Fruit fly (Drosophila melanogaster) whole organism, wandering third instar larva: ENCODE results near the gene CG13131.

Source experiments
- Abd-B ChIP-seq: fragments of >200 bp; optimal IDR thresholded peaks from 2 replicates; lab custom pipeline; 2017; ENCODE audit warnings: missing biosample characterization, missing genetic modification characterization
- CG32264 ChIP-seq: fragments of 200-800 bp; sonication (Bioruptor generic); optimal IDR thresholded peaks from 2 replicates; lab custom pipeline; 2016; ENCODE audit warnings: missing biosample characterization, missing genetic modification characterization
- CrebA ChIP-seq: fragments of 200-800 bp; sonication (Bioruptor generic); optimal IDR thresholded peaks from 2 replicates; lab custom pipeline; 2016; ENCODE audit warnings: missing biosample characterization, mild to moderate bottlenecking, missing genetic modification characterization, borderline replicate concordance
- Dfd ChIP-seq: fragments of >200 bp; optimal IDR thresholded peaks from 2 replicates; lab custom pipeline; 2017; ENCODE audit warnings: missing biosample characterization, missing genetic modification characterization
- Dif ChIP-seq: fragments of 200-275, 200-300 bp; sonication (Bioruptor generic); optimal IDR thresholded peaks from 2 replicates; lab custom pipeline; 2018; ENCODE audit warnings: missing biosample characterization, missing genetic modification characterization; ENCODE audit not compliant: partially characterized antibody
- GATAd ChIP-seq: sonication (Bioruptor generic); optimal IDR thresholded peaks from 2 replicates; lab custom pipeline; 2016; ENCODE audit warnings: missing biosample characterization, missing genetic modification characterization
- HLH106 ChIP-seq: fragments of 200-800 bp; optimal IDR thresholded peaks from 3 replicates; lab custom pipeline; 2019; ENCODE audit warnings: missing biosample characterization, mild to moderate bottlenecking, missing genetic modification characterization, moderate library complexity
- Hnf4 ChIP-seq: fragments of 200-800 bp; sonication (Bioruptor generic); optimal IDR thresholded peaks from 2 replicates; lab custom pipeline; 2016; ENCODE audit warnings: missing biosample characterization, mild to moderate bottlenecking, missing genetic modification characterization
- Hr83 ChIP-seq: fragments of 200-300 bp; sonication (Bioruptor generic); optimal IDR thresholded peaks from 2 replicates; lab custom pipeline; 2016; ENCODE audit warnings: missing biosample characterization, mild to moderate bottlenecking, missing genetic modification characterization, moderate library complexity; ENCODE audit not compliant: poor library complexity, severe bottlenecking
- Jra ChIP-seq: sonication (Bioruptor generic); optimal IDR thresholded peaks from 2 replicates; lab custom pipeline; 2016; ENCODE audit warnings: missing biosample characterization, missing genetic modification characterization
- Mio ChIP-seq: sonication (Bioruptor generic); optimal IDR thresholded peaks from 2 replicates; lab custom pipeline; 2016; ENCODE audit warnings: missing biosample characterization, missing genetic modification characterization
- N ChIP-seq: fragments of >200 bp; optimal IDR thresholded peaks from 2 replicates; lab custom pipeline; 2018; ENCODE audit warnings: missing biosample characterization, missing external identifiers, missing genetic modification characterization
- OdsH ChIP-seq: fragments of 200-800 bp; sonication (Bioruptor generic); optimal IDR thresholded peaks from 2 replicates; lab custom pipeline; 2016; ENCODE audit warnings: missing biosample characterization, mild to moderate bottlenecking, missing genetic modification characterization
- Rel ChIP-seq, 2 experiments: fragments of 200-800 bp; sonication (Bioruptor generic) in 1 of 2; optimal IDR thresholded peaks; 2 replicates in 1 of 2; 3 replicates in 1 of 2; lab custom pipeline; 2016 to 2019; ENCODE audit warnings: mild to moderate bottlenecking in 2 of 2, missing biosample characterization in 2 of 2, missing genetic modification characterization in 2 of 2, moderate library complexity in 1 of 2
- Sp1 ChIP-seq: fragments of 200-800 bp; sonication (Bioruptor generic); optimal IDR thresholded peaks from 3 replicates; lab custom pipeline; 2019; ENCODE audit warnings: missing biosample characterization, mild to moderate bottlenecking, missing genetic modification characterization, moderate library complexity
- Vsx2 ChIP-seq: fragments of 200-300, 225-300 bp; sonication (Bioruptor generic); optimal IDR thresholded peaks from 2 replicates; lab custom pipeline; 2018; ENCODE audit warnings: missing biosample characterization, missing genetic modification characterization; ENCODE audit not compliant: partially characterized antibody
- br ChIP-seq: fragments of 200-800 bp; sonication (Bioruptor generic); optimal IDR thresholded peaks from 2 replicates; lab custom pipeline; 2016; ENCODE audit warnings: missing biosample characterization, missing genetic modification characterization
- brk ChIP-seq: fragments of 200-800 bp; sonication (Bioruptor generic); optimal IDR thresholded peaks from 2 replicates; lab custom pipeline; 2016; ENCODE audit warnings: missing biosample characterization, mild to moderate bottlenecking, missing genetic modification characterization
- dl ChIP-seq, 2 experiments: fragments of 175-275, 200-275 bp in 1 of 2; fragments of 200-275 bp in 1 of 2; sonication (Bioruptor generic); optimal IDR thresholded peaks; lab custom pipeline; 2018; ENCODE audit warnings: mild to moderate bottlenecking in 2 of 2, missing biosample characterization in 2 of 2, missing genetic modification characterization in 2 of 2, moderate library complexity in 2 of 2; ENCODE audit not compliant: partially characterized antibody in 2 of 2, insufficient read depth in 1 of 2
- dmrt93B ChIP-seq: fragments of 200-800 bp; sonication (Bioruptor generic); optimal IDR thresholded peaks from 2 replicates; lab custom pipeline; 2018; ENCODE audit warnings: missing biosample characterization, mild to moderate bottlenecking, missing genetic modification characterization
- ey ChIP-seq: fragments of 200-800 bp; sonication (Bioruptor generic); optimal IDR thresholded peaks from 2 replicates; lab custom pipeline; 2016; ENCODE audit warnings: missing biosample characterization, missing genetic modification characterization
- foxo ChIP-seq, 2 experiments: fragments of 200-800 bp; sonication (Bioruptor generic); optimal IDR thresholded peaks; 2 replicates in 1 of 2; 3 replicates in 1 of 2; lab custom pipeline; 2016 to 2017; ENCODE audit warnings: missing biosample characterization in 2 of 2, missing genetic modification characterization in 2 of 2
- fru ChIP-seq: fragments of 200-800 bp; sonication (Bioruptor generic); optimal IDR thresholded peaks from 3 replicates; lab custom pipeline; 2016; ENCODE audit warnings: missing biosample characterization, mild to moderate bottlenecking, missing genetic modification characterization
- h ChIP-seq: fragments of 200-800 bp; sonication (Bioruptor generic); optimal IDR thresholded peaks from 3 replicates; lab custom pipeline; 2016; ENCODE audit warnings: missing biosample characterization, mild to moderate bottlenecking, missing genetic modification characterization
- jim ChIP-seq: fragments of 175-275, 200-325 bp; sonication (Bioruptor generic); optimal IDR thresholded peaks from 2 replicates; lab custom pipeline; 2016; ENCODE audit warnings: missing biosample characterization, mild to moderate bottlenecking, missing genetic modification characterization
- lola ChIP-seq: fragments of >200 bp; optimal IDR thresholded peaks from 2 replicates; lab custom pipeline; 2017; ENCODE audit warnings: missing biosample characterization, missing genetic modification characterization
- pan ChIP-seq: fragments of >200 bp; optimal IDR thresholded peaks from 2 replicates; lab custom pipeline; 2017
- psq ChIP-seq: fragments of 200-800 bp; sonication (Bioruptor generic); optimal IDR thresholded peaks from 3 replicates; lab custom pipeline; 2017; ENCODE audit warnings: missing biosample characterization, mild to moderate bottlenecking, missing genetic modification characterization, moderate library complexity
- rgr ChIP-seq: fragments of 200-800 bp; sonication (Bioruptor generic); optimal IDR thresholded peaks from 3 replicates; lab custom pipeline; 2016; ENCODE audit warnings: missing biosample characterization, mild to moderate bottlenecking, missing genetic modification characterization
- sv ChIP-seq: fragments of 200-800 bp; sonication (Bioruptor generic); optimal IDR thresholded peaks from 3 replicates; lab custom pipeline; 2016; ENCODE audit warnings: missing biosample characterization, missing genetic modification characterization
- woc ChIP-seq: sonication (Bioruptor generic); optimal IDR thresholded peaks from 2 replicates; lab custom pipeline; 2016; ENCODE audit warnings: missing biosample characterization, mild to moderate bottlenecking, missing genetic modification characterization

The CG13131 gene

DNA sequence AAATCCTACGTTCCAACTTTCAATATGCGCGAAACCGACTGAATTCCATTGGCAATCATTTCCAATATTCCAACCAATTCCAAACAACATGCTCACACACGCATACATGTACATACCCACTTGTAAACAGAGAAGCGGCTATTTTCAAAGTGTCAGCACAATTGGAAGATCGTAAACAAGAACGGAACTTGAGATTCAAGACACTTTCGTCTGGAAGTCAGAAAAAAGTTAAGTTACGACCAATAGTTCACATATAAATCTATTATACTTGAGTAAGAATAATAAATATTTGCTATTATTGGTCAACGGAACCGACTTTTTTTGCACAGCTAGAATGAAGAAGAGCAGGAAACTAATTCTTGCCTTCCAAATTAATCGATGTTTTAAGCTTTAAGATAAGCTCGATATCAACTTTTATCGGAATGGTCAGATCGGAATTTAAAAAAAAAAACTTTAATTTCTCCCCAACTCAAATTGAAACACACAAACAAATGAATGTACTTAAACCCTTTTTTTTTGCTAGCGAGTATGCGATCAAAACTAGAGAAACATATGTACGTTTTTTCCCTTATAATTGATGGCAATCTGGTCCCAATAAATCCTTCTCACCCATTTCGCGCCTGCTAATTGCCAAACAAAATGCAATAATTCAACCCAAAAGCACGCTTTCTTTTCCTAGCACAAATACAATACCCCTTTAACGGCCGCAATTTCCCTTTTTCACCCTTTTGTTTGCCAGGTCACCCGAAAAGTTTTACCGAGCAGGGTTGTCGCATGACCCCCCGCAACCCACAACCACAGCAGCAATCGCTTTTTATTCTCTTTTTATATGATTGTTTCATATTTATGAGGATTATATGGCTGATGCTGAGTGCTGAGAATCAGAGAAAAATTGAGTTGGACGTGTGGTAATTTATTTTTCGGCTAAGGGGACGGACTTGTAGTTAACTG, 14.6 kb downstream of the CG13131 start, which contains the start of the genes CG31875 and SoYb:
Gene CG31875, minus strand, starts transcription at position 329 of the 951 bp plus-strand sequence.
Gene SoYb, minus strand, starts transcription at position 329 of the 951 bp plus-strand sequence.
- no peak for TF ChIP-seq Dfd (GFP tag; lab: Kevin White, UChicago)
- TF ChIP-seq, all 38 proteins: peak for 0

DNA sequence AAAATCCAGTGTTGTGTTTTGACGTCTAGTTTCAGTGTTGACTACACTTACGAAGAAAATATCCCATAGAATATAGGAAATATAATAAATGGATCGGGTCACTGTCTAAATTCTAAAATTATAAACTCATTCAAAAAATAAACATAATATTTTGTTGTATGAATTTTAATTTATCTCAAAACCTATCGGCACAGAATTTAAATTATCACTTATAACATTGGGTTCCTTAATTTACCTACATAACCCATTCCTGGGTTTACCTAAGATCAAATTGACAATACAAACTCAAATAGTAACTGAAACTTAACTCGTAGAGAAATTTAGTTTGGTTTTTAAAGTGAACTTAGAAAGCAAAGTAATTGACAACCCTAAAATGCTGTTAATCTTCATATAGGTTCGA, 20.7 kb downstream of the CG13131 start:
- TF ChIP-seq rgr (no peak), Dfd (GFP tag; lab: Kevin White, UChicago) (no peak), fru (GFP tag; lab: Kevin White, UChicago) (peak; percentile 10), foxo (GFP tag; optimal IDR thresholded peaks at IDR 0.05; lab: Kevin White, UChicago) (peak in 1 of 2 experiments; percentile 18), CG32264 (GFP tag; lab: Kevin White, UChicago) (no peak), h (no peak), GATAd (no peak), CrebA (GFP tag; lab: Kevin White, UChicago) (no peak), brk (GFP tag; lab: Kevin White, UChicago) (no peak), HLH106 (tag; lab: Kevin White, UChicago) (no peak)

DNA sequence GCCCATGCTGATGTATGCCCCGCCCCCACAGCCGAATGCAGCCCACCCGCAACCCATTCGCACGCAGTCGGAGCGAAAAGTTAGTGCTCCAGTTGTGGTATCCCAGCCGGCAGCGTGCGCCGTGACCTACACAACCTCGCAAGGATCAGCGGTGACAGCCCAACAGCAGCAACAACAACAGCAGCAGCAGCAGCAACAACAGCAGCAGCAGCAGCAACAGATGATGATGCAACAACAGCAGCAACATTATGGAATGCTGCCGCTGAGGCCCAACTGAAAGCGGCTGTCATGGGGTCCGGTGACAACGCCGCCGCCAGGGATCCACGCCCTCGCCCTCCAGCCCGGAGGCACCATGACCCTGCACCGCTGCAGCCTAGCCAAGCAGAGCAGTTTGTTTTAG, 22.9 kb downstream of the CG13131 start:
- TF ChIP-seq Dfd (GFP tag; lab: Kevin White, UChicago) (peak; percentile 93), pan (lab: Kevin White, UChicago) (no peak)

DNA sequence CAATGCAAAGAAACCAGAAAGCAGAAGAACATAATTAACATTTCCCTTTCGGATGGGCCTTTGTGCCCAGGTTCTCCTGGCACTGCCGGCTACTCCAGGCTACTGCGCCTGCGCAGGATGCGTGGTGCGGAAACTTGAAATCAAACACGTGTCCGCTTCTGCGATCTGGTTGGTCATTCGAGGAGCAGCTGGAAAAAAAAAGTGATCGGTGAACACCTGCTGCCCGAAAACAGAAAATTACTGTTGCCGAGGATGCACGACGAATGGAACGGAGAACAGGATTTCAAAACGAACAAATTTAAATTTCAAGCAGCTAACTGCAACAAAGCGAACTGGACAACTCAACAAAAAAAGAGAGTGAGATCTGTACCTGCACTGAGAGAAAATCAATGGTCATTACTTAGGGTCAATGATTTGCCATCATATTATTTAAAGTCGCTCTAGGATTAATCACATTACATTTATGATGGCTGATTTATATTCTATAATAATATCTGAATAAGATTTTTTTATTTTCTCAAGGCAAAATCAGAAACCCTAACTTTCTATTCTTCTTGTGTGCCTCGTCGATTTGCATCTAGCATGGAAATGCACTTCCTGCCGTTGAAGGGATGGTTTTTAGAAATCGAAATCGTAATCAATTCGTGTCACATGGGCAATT, 27.3 kb downstream of the CG13131 start:
- TF ChIP-seq Sp1 (peak; percentile 47), lola (GFP tag; lab: Kevin White, UChicago) (no peak), psq (peak; percentile 30), pan (lab: Kevin White, UChicago) (no peak), foxo (GFP tag; optimal IDR thresholded peaks at IDR 0.05; lab: Kevin White, UChicago) (peak in 1 of 2 experiments; percentile 64), OdsH (peak; percentile 47), h (peak; percentile 63), HLH106 (tag; lab: Kevin White, UChicago) (peak; percentile 29), woc (GFP tag; lab: Kevin White, UChicago) (peak; percentile 12), ey (GFP tag; lab: Kevin White, UChicago) (peak; percentile 18), dl (GFP tag; optimal IDR thresholded peaks at IDR 0.05; lab: Kevin White, UChicago; ENCODE audit: insufficient read depth in 1 of 2, partially characterized antibody in 2 of 2) (no peak), br (GFP tag; lab: Kevin White, UChicago) (peak; percentile 13), fru (GFP tag; lab: Kevin White, UChicago) (peak; percentile 53), Vsx2 (no peak), Hnf4 (peak; percentile 38), rgr (peak; percentile 46)
- TF ChIP-seq, all 38 proteins: peak for 12

DNA sequence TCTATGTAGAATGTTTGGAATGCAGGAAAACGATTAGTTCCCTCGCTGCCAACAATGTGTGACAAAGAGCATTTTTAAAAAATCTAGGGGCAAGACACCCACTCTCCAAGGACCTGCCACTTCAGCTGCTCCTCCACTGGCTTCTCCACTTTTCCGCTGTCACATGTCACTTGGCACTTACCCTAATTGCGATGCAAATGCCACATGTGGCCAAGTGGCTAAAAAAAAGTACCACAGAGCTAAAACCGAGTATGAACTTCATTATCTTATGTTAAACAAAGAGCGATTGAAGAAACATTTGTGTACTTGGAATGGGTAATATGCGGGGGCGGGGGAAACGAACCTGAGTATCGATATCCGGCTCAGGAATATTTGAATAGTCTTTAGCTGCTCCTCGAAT, 28.0 kb downstream of the CG13131 start:
- TF ChIP-seq h (no peak), brk (GFP tag; lab: Kevin White, UChicago) (no peak), Jra (GFP tag; lab: Kevin White, UChicago) (no peak), HLH106 (tag; lab: Kevin White, UChicago) (no peak), CrebA (GFP tag; lab: Kevin White, UChicago) (no peak), br (GFP tag; lab: Kevin White, UChicago) (no peak), ey (GFP tag; lab: Kevin White, UChicago) (no peak), psq (no peak)
- TF ChIP-seq, all 38 proteins: peak for 0

DNA sequence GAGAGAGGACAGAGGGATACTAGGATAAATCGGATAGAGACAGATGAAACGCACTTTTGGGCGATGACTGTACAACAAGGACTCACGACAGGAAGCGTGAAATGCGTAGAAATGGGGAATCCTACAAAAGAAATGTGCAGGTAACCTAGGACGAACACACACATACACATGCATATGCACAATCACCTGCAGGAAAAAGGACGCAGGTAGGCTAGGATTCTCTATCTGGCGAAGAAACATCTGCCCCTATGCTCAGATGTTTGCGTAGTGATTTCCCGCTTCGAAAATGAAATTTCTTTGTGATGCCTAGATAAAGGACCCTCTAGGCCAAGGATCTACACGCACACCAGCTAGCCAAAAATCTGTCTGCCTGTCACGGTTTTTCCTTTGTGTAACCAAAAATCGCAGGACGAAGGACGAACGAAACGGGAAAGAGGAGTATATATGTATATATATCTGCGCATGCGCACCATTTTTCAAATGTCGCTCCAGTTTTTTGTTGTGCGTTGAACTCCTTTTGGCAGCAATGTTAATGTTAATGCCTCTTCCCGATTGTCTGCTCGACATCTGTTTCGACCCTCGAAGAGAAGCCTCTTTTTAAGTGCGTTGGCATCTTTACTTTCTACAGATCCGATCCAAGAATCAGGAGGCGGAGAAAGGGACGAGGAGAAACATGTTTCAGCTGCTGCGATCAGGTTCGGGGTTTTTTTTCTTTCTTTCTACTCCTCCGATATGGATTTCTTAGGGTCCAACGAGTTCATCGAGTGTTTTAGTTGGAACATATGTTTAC, 28.9 kb downstream of the CG13131 start:
- TF ChIP-seq Mio (GFP tag; lab: Kevin White, UChicago) (no peak), Abd-B (GFP tag; lab: Kevin White, UChicago) (no peak), OdsH (no peak), Dif (GFP tag; lab: Kevin White, UChicago) (peak; percentile 37), lola (GFP tag; lab: Kevin White, UChicago) (no peak), dmrt93B (GFP tag; lab: Kevin White, UChicago) (no peak), ey (GFP tag; lab: Kevin White, UChicago) (no peak), dl (GFP tag; optimal IDR thresholded peaks at IDR 0.05; lab: Kevin White, UChicago; ENCODE audit: insufficient read depth in 1 of 2, partially characterized antibody in 2 of 2) (no peak), Hr83 (GFP tag; lab: Kevin White, UChicago) (no peak), N (GFP tag; lab: Kevin White, UChicago) (no peak), brk (GFP tag; lab: Kevin White, UChicago) (no peak), woc (GFP tag; lab: Kevin White, UChicago) (peak; percentile 15), Rel (GFP tag; optimal IDR thresholded peaks at IDR 0.05; lab: Kevin White, UChicago) (no peak), Rel (tag; optimal IDR thresholded peaks at IDR 0.05; lab: Kevin White, UChicago) (peak; percentile 43), CrebA (GFP tag; lab: Kevin White, UChicago) (peak; percentile 48), Hnf4 (no peak), Dfd (GFP tag; lab: Kevin White, UChicago) (no peak), rgr (no peak), sv (GFP tag; lab: Kevin White, UChicago) (no peak), jim (GFP tag; lab: Kevin White, UChicago) (no peak)
